Fruit fly (Drosophila melanogaster) whole organism, prepupa: Measurements from ENCODE around the gene CG34425.

ENCODE experiments used
- Blimp-1 ChIP-seq: fragments of 200-800 bp; sonication (Bioruptor generic); optimal IDR thresholded peaks from 3 replicates; lab custom pipeline; 2017; ENCODE audit warnings: missing biosample characterization, missing genetic modification characterization, mild to moderate bottlenecking, moderate library complexity, missing genetic modification reagents
- CG15336 ChIP-seq: fragments of 200-800 bp; sonication (Bioruptor generic); IDR thresholded peaks from 2 replicates; pipeline ENCODE4 v1.3.6; 2022; ENCODE audit warnings: missing biosample characterization, missing genetic modification characterization
- CG1621 ChIP-seq: fragments of 200-800 bp; sonication (Bioruptor generic); optimal IDR thresholded peaks from 3 replicates; lab custom pipeline; 2018; ENCODE audit warnings: missing biosample characterization, mild to moderate bottlenecking, missing genetic modification characterization
- CG16779 ChIP-seq: fragments of 200-800 bp; sonication (Bioruptor generic); optimal IDR thresholded peaks from 3 replicates; lab custom pipeline; 2017; ENCODE audit warnings: missing biosample characterization, mild to moderate bottlenecking, missing genetic modification characterization
- CG32006 ChIP-seq: fragments of 200-800 bp; sonication (Bioruptor generic); optimal IDR thresholded peaks from 3 replicates; lab custom pipeline; 2017; ENCODE audit warnings: missing biosample characterization, mild to moderate bottlenecking, missing genetic modification characterization
- CG6808 ChIP-seq: fragments of 200-800 bp; sonication (Bioruptor generic); optimal IDR thresholded peaks from 3 replicates; lab custom pipeline; 2017; ENCODE audit warnings: missing biosample characterization, missing genetic modification characterization, mild to moderate bottlenecking, moderate library complexity, missing genetic modification reagents
- CG8119 ChIP-seq: fragments of 200-800 bp; sonication (Bioruptor generic); IDR thresholded peaks from 3 replicates; pipeline ENCODE4 v1.3.6; 2022; ENCODE audit warnings: missing biosample characterization, missing genetic modification characterization
- Ets21C ChIP-seq: fragments of 200-800 bp; sonication (Bioruptor generic); optimal IDR thresholded peaks from 3 replicates; lab custom pipeline; 2016; ENCODE audit warnings: missing biosample characterization, missing genetic modification characterization
- Hr4 ChIP-seq: fragments of 200-800 bp; sonication (Bioruptor generic); optimal IDR thresholded peaks from 3 replicates; lab custom pipeline; 2016; ENCODE audit warnings: missing biosample characterization, missing genetic modification characterization
- cyc ChIP-seq: fragments of 200-800 bp; sonication (Bioruptor generic); optimal IDR thresholded peaks from 3 replicates; lab custom pipeline; 2016; ENCODE audit warnings: missing biosample characterization, missing genetic modification characterization
- eg ChIP-seq: fragments of 200-800 bp; sonication (Bioruptor generic); IDR thresholded peaks from 3 replicates; pipeline ENCODE4 v1.3.6; 2022; ENCODE audit warnings: missing biosample characterization, missing genetic modification characterization
- fd85E ChIP-seq: fragments of 200-800 bp; sonication (Bioruptor generic); optimal IDR thresholded peaks from 3 replicates; lab custom pipeline; 2016; ENCODE audit warnings: missing biosample characterization, missing genetic modification characterization
- ss ChIP-seq, 2 experiments: fragments of 200-800 bp; sonication (Bioruptor generic); optimal IDR thresholded peaks; 2 replicates in 1 of 2; 3 replicates in 1 of 2; lab custom pipeline; 2017 to 2018; ENCODE audit warnings: mild to moderate bottlenecking in 2 of 2, missing biosample characterization in 2 of 2, missing genetic modification characterization in 2 of 2, moderate library complexity in 1 of 2

DNA sequence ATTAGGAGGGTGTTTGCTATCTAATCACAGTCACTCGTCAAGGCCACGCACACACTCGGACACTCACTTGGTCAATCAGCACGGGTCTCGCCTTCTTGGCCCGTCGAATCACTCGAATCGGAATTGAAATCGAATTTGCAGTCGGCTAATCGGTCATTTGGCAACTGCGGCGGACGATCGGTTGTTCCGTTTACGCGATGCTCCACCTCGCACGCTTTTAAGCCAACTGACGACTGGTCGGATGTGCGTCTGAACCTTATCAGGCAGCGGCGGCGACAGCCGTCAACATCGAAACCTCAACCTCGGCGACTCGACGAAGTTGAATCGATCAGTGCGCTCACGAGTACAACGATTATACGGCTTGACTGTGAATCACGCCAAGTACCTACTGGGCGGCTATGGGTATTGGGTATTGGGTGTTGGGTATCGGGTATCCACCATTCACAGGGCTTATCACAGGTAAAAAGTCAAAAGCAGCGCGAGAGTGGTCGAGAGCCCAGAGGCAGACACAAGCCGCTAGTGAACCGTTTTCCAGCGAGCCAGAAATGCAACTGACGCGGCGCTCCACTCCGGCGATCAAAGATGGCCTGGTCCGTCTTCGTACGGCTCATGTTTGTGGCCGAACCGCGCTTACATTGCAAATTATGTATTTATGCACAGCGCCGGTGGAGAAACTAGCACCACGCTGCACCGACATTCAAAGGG lies 35.0 kb downstream of the CG34425 start:
- TF ChIP-seq Blimp-1 (GFP tag; lab: Kevin White, UChicago) (no peak), eg (no peak), fd85E (GFP tag; lab: Kevin White, UChicago) (peak; percentile 11), ss (GFP tag; optimal IDR thresholded peaks at IDR 0.05; lab: Kevin White, UChicago) (no peak), CG15336 (GFP tag; lab: Robert Waterston, UW) (no peak; the same call in 1 of the 2 replicates), Hr4 (no peak), cyc (GFP tag; lab: Kevin White, UChicago) (no peak), Ets21C (GFP tag; lab: Kevin White, UChicago) (no peak), CG16779 (no peak), CG1621 (tag; lab: Kevin White, UChicago) (peak; percentile 68), CG6808 (GFP tag; lab: Kevin White, UChicago) (no peak), CG8119 (GFP tag; lab: Robert Waterston, UW) (no peak), CG32006 (GFP tag; lab: Kevin White, UChicago) (no peak)
